Fruit fly (Drosophila melanogaster): Measurements from ENCODE around the gene mthl2.

The mthl2 gene

dm6 chr3L:5626465-5626864 lies 21.9 kb downstream of the mthl2 start (continued):
- TF ChIP-seq salr (GFP tag; optimal IDR thresholded peaks at IDR 0.05) (peak in 1 of 2 experiments; percentile 59), CG10631 (GFP tag; optimal IDR thresholded peaks at IDR 0.05) (peak; percentile 26), CG1621 (tag; optimal IDR thresholded peaks at IDR 0.05) (no peak), Eip78C (GFP tag) (peak; percentile 24), CG34406 (GFP tag; optimal IDR thresholded peaks at IDR 0.05) (no peak), spab (GFP tag; optimal IDR thresholded peaks at IDR 0.05) (no peak), CG31627 (GFP tag; optimal IDR thresholded peaks at IDR 0.05) (peak; percentile 44), Smox (GFP tag; optimal IDR thresholded peaks at IDR 0.05) (peak; percentile 34), CG11294 (GFP tag; IDR thresholded peaks at IDR 0.05) (no peak), CG4318 (GFP tag; optimal IDR thresholded peaks at IDR 0.05) (peak; percentile 67), lz (GFP tag; optimal IDR thresholded peaks at IDR 0.05) (peak; percentile 15), fd85E (GFP tag; optimal IDR thresholded peaks at IDR 0.05) (no peak), acj6 (GFP tag; optimal IDR thresholded peaks at IDR 0.05) (peak; percentile 25), fkh (GFP tag; optimal IDR thresholded peaks at IDR 0.05) (no peak)

- peak; percentile 60 for TF ChIP-seq Sox102F (GFP tag; optimal IDR thresholded peaks at IDR 0.05)
- TF ChIP-seq CG6854 (GFP tag; optimal IDR thresholded peaks at IDR 0.05), result peak; percentile 50
- peak; percentile 56 for TF ChIP-seq Met (GFP tag; optimal IDR thresholded peaks at IDR 0.05)
- TF ChIP-seq CG3919 (GFP tag; optimal IDR thresholded peaks at IDR 0.05), result no peak
- TF ChIP-seq acj6 (GFP tag; optimal IDR thresholded peaks at IDR 0.05), result no peak
- no peak for TF ChIP-seq achi (GFP tag; optimal IDR thresholded peaks at IDR 0.05)
- peak; percentile 100 for TF ChIP-seq Blimp-1 (GFP tag; optimal IDR thresholded peaks at IDR 0.05)
- peak; percentile 21 for TF ChIP-seq Eip93F (GFP tag; optimal IDR thresholded peaks at IDR 0.05)
Observed at dm6 chr3L:5627816-5628215, 23.2 kb downstream of the mthl2 start.

- TF ChIP-seq salr (GFP tag; optimal IDR thresholded peaks at IDR 0.05) (peak in 1 of 2 experiments; percentile 62), Eip93F (GFP tag; optimal IDR thresholded peaks at IDR 0.05) (no peak), CG6163 (GFP tag; IDR thresholded peaks at IDR 0.05) (peak; percentile 47; the same call in 1 of the 3 replicates), esn (GFP tag; optimal IDR thresholded peaks at IDR 0.05) (peak; percentile 81), CG31627 (GFP tag; optimal IDR thresholded peaks at IDR 0.05) (peak; percentile 65), CG3919 (GFP tag; optimal IDR thresholded peaks at IDR 0.05) (peak; percentile 4), Hr4 (GFP tag; optimal IDR thresholded peaks at IDR 0.05) (peak; percentile 13), pdm3 (GFP tag; optimal IDR thresholded peaks at IDR 0.05) (peak; percentile 33), CG3032 (tag; optimal IDR thresholded peaks at IDR 0.05) (no peak), Ets21C (GFP tag; optimal IDR thresholded peaks at IDR 0.05) (peak; percentile 46), Met (GFP tag; optimal IDR thresholded peaks at IDR 0.05) (peak; percentile 61), Hr39 (GFP tag; optimal IDR thresholded peaks at IDR 0.05) (peak; percentile 64), svp (GFP tag) (peak; percentile 95), CG6854 (GFP tag; optimal IDR thresholded peaks at IDR 0.05) (no peak), lz (GFP tag; optimal IDR thresholded peaks at IDR 0.05) (peak; percentile 74), CG16779 (tag; optimal IDR thresholded peaks at IDR 0.05) (no peak), CG32006 (GFP tag; optimal IDR thresholded peaks at IDR 0.05) (peak; percentile 64), cyc (GFP tag; optimal IDR thresholded peaks at IDR 0.05) (peak; percentile 46), achi (GFP tag; optimal IDR thresholded peaks at IDR 0.05) (peak; percentile 33), topi (GFP tag; optimal IDR thresholded peaks at IDR 0.05) (peak; percentile 84), Hr38 (GFP tag; optimal IDR thresholded peaks at IDR 0.05) (no peak), acj6 (GFP tag; optimal IDR thresholded peaks at IDR 0.05) (peak; percentile 37), spab (GFP tag; optimal IDR thresholded peaks at IDR 0.05) (no peak), CG15336 (GFP tag; IDR thresholded peaks at IDR 0.05) (no peak; the same call in 1 of the 2 replicates), Eip75B (GFP tag; optimal IDR thresholded peaks at IDR 0.05) (peak; percentile 64), CG6276 (GFP tag; optimal IDR thresholded peaks at IDR 0.05) (peak; percentile 8), CG10631 (GFP tag; optimal IDR thresholded peaks at IDR 0.05) (peak; percentile 53), Sox14 (GFP tag; optimal IDR thresholded peaks at IDR 0.05) (peak; percentile 60), CG8119 (GFP tag; IDR thresholded peaks at IDR 0.05) (peak; percentile 38; the same call in 1 of the 3 replicates), CG1621 (tag; optimal IDR thresholded peaks at IDR 0.05) (no peak), Smox (GFP tag; optimal IDR thresholded peaks at IDR 0.05) (peak; percentile 62), CG34406 (GFP tag; optimal IDR thresholded peaks at IDR 0.05) (peak; percentile 12), CG6792 (GFP tag; optimal IDR thresholded peaks at IDR 0.05) (peak; percentile 13), OdsH (GFP tag; optimal IDR thresholded peaks at IDR 0.05) (peak; percentile 29), Eip78C (GFP tag) (peak; percentile 95), CG4318 (GFP tag; optimal IDR thresholded peaks at IDR 0.05) (peak; percentile 29), Sox102F (GFP tag; optimal IDR thresholded peaks at IDR 0.05) (peak; percentile 47), dac (GFP tag; optimal IDR thresholded peaks at IDR 0.05) (no peak)
Observed at dm6 chr3L:5630176-5630583, 25.6 kb downstream of the mthl2 start.
